Worm (Caenorhabditis elegans): ENCODE results near the gene dep-1.

ce11 chrII:9031891-9032290 lies 12.3 kb upstream of the dep-1 start:
- TF ChIP-seq dao-5 (tag; optimal IDR thresholded peaks at IDR 0.05), result no peak
- TF ChIP-seq him-1 (tag; optimal IDR thresholded peaks at IDR 0.05), result no peak

All from whole organism, L4/young adult.